Worm (Caenorhabditis elegans): ENCODE measurements around the gene F13E9.15.

DNA sequence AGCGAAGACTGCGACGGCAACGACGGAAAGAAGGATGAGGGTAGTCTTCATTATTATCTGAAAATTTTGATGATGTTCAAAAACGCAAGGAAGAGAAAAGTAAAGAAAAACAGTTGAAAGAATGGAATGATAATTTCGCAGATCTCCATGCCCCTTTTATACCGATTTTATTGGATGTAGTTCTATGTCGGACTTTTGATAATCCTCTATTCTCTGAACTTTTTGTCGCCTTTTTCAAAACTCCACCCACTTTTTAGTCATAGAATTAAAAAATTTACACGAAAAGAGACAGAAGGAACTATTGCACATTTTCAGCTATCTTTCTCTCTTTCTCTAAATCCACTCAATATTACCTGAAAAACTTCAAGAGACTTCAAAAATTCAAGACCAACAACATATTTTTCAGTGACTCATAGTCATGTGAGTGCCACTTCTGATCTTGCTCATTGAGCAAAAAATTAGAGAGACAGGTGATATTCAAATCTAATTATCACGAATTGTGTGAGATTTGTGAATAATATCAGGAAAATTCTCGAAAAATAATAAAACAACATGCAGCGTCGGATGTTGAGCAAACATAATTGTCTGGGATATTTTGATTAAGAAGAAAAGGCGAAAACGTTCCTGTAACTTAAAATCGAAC, at the start of gene F13E9.15:
- TF ChIP-seq unc-62 (GFP tag; optimal IDR thresholded peaks at IDR 0.05) (no peak), ets-4 (GFP tag; optimal IDR thresholded peaks at IDR 0.05) (no peak), ama-1 (optimal IDR thresholded peaks at IDR 0.05) (no peak), ama-1 (GFP tag; optimal IDR thresholded peaks at IDR 0.05) (no peak)
